Worm (Caenorhabditis elegans): ENCODE results near the gene ugt-54.

Gene ugt-54

DNA sequence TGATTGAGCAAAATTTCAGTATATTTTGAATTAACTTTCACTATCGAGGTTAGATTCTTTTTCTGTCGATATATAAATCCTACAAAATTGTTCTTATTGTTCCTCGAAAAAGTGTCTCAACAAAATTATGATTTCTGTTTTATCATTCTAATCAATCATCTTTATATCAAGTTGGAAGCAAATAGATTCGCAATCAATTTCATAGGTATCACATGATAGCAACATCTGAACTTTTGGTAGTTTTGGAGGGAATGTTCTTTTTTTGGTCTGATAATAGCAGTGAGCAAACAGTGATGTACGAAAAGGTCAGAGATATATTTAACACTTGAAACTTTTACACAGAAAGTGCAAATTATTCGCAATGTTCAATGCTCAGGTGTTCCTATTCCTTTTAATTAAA lies 49.3 kb downstream of the ugt-54 start:
- no peak for TF ChIP-seq B0310.2 (tag; optimal IDR thresholded peaks at IDR 0.05)
- TF ChIP-seq F13C5.2 (tag; optimal IDR thresholded peaks at IDR 0.05) = no peak
- TF ChIP-seq flt-1 (GFP tag; IDR thresholded peaks at IDR 0.05) = no peak
- no peak for TF ChIP-seq tbx-37 (GFP tag; conservative IDR thresholded peaks at IDR 0.05)
- no peak for TF ChIP-seq hnd-1 (tag; optimal IDR thresholded peaks at IDR 0.05)
- TF ChIP-seq sea-1 (GFP tag; conservative IDR thresholded peaks at IDR 0.05) = no peak
- no peak for TF ChIP-seq hmg-4 (GFP tag; optimal IDR thresholded peaks at IDR 0.05)
- no peak for TF ChIP-seq tbx-11 (GFP tag; IDR thresholded peaks at IDR 0.05)
- TF ChIP-seq ceh-36 (tag; optimal IDR thresholded peaks at IDR 0.05) = no peak
- TF ChIP-seq scrt-1 (GFP tag; IDR thresholded peaks at IDR 0.05) = no peak

DNA sequence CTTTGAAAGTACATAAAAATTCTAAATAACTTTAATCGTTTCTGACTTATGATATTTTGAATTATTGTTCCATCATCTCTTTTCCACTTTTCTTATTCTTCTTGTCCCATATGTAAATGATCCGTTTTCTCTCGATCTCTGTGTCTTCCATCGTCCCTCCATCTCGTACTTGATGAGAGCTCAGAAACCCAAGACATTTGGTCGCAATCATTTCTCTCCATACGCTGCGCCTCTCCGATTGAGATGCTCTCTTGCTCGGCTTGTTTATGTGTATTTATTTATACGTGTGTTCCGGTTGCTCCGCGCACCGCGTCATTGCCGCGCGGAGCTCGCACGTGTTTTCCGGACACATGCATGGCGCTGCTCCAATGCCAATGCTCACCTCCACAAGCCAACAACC lies 49.9 kb downstream of the ugt-54 start:
- TF ChIP-seq tbx-11 (GFP tag; IDR thresholded peaks at IDR 0.05) = no peak
- TF ChIP-seq ama-1 (optimal IDR thresholded peaks at IDR 0.05) = no peak

DNA sequence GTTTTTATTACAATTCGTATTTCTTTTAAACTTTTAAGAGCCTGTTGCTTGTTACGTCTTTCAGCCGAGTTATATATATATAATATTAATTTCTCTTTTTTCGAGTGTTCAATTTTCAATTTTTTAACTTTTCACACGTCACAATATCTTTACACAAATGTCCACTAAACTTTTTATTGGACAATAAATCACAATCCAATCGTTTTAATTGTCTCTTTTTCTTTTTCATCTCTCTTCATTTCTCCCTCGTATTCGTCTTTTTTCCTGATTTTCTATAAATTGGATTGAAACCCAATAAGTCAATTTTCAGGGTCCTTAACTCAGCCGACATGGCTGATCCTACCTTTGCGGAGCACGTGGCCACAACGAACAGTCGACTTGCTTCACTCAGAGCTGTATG lies 50.6 kb downstream of the ugt-54 start, which contains the start of gene miz-1:
miz-1 (plus strand) TSS at position 301 of the 400 bp plus-strand sequence.
- no peak for TF ChIP-seq tbx-37 (GFP tag; conservative IDR thresholded peaks at IDR 0.05)
- TF ChIP-seq ama-1 (optimal IDR thresholded peaks at IDR 0.05) = no peak
- no peak for TF ChIP-seq pes-1 (GFP tag; IDR thresholded peaks at IDR 0.05)
- no peak for TF ChIP-seq ets-7 (tag; optimal IDR thresholded peaks at IDR 0.05)
- no peak for TF ChIP-seq tbx-11 (GFP tag; IDR thresholded peaks at IDR 0.05)
- TF ChIP-seq hnd-1 (tag; optimal IDR thresholded peaks at IDR 0.05) = no peak
- TF ChIP-seq hmbx-1 (tag; optimal IDR thresholded peaks at IDR 0.05) = no peak
- TF ChIP-seq ceh-13 (GFP tag; optimal IDR thresholded peaks at IDR 0.05) = no peak
- TF ChIP-seq B0310.2 (tag; optimal IDR thresholded peaks at IDR 0.05) = no peak
- TF ChIP-seq flt-1 (GFP tag; IDR thresholded peaks at IDR 0.05) = no peak

Data from whole organism, early embryonic.